Fruit fly (Drosophila melanogaster): Measurements from ENCODE around the gene hook.

Gene hook

DNA sequence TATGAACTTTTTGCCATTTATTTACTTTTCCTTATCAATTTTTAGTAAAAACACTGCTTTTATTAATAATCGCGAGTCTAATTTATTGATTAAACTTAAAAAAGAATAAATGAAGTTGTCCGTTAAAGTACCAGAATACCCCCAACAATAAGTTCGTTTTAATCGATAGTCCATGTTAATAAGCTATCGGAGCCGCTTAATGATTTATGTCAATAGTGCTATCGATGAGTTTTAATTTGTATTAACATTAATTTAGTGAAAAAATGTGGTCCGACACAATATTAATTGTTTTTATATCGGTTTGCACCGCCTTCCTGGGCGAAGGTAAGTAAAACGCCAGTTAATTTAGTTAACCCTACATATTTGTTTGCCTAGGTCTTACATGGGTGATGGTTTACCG, 15.6 kb upstream of the hook start, which contains the start of gene CG10470:
TSS of gene CG10470 (plus strand) at position 165 of the 400 bp plus-strand sequence.
- no peak for TF ChIP-seq Mnt (GFP tag; optimal IDR thresholded peaks at IDR 0.05)
- peak; percentile 71 for TF ChIP-seq bab1 (GFP tag; optimal IDR thresholded peaks at IDR 0.05)
- no peak for TF ChIP-seq CG7101 (tag; optimal IDR thresholded peaks at IDR 0.05)
- TF ChIP-seq CG1620 (GFP tag; optimal IDR thresholded peaks at IDR 0.05): no peak
- no peak for TF ChIP-seq pad (GFP tag; optimal IDR thresholded peaks at IDR 0.05)
- no peak for TF ChIP-seq CG7045 (GFP tag; optimal IDR thresholded peaks at IDR 0.05)
- TF ChIP-seq CG12768 (GFP tag; optimal IDR thresholded peaks at IDR 0.05): no peak
- no peak for TF ChIP-seq Clk (GFP tag; optimal IDR thresholded peaks at IDR 0.05)
- TF ChIP-seq toe (GFP tag; optimal IDR thresholded peaks at IDR 0.05): no peak
- no peak for TF ChIP-seq Hr96 (GFP tag; optimal IDR thresholded peaks at IDR 0.05)
- no peak for TF ChIP-seq tj (GFP tag; optimal IDR thresholded peaks at IDR 0.05)
- no peak for TF ChIP-seq CG11617 (GFP tag; optimal IDR thresholded peaks at IDR 0.05)
- no peak for TF ChIP-seq cnc (optimal IDR thresholded peaks at IDR 0.05)
- no peak for TF ChIP-seq CG5204 (GFP tag; optimal IDR thresholded peaks at IDR 0.05)
- peak; percentile 31 for TF ChIP-seq CG14711 (tag; optimal IDR thresholded peaks at IDR 0.05)

DNA sequence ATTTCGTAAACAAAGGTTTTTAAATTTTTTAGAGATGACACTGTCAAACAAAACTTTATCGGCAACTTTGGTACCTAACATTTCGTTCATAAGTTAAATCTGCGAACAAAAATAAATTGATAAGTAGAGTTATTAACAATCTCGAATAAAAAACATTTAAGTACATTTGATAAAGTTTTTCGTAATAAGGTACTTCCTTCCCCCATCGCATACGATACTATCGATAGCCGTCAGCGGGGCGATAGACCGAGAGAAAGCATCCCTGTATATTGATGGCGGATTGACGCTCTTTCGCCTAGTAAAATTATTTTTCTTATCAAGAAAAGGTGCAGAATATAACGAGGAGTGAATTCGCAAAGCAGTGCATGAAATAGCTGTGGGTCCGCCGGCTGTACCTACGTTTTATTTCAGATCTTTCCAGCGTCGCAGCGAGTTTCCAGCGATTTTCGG, 11.8 kb upstream of the hook start, which contains the start of the genes Ttc19 and Acn:
TSS of gene Ttc19 (minus strand) at position 38 of the 450 bp plus-strand sequence.
TSS of gene Acn (plus strand) at position 245 of the 450 bp plus-strand sequence.
- TF ChIP-seq Hr96 (GFP tag; optimal IDR thresholded peaks at IDR 0.05): peak; percentile 91
- peak; percentile 80 for TF ChIP-seq CG7045 (GFP tag; optimal IDR thresholded peaks at IDR 0.05)
- TF ChIP-seq Clk (GFP tag; optimal IDR thresholded peaks at IDR 0.05): peak; percentile 65
- TF ChIP-seq toe (GFP tag; optimal IDR thresholded peaks at IDR 0.05): peak; percentile 93
- TF ChIP-seq cnc (optimal IDR thresholded peaks at IDR 0.05): no peak
- peak; percentile 66 for TF ChIP-seq pad (GFP tag; optimal IDR thresholded peaks at IDR 0.05)
- TF ChIP-seq cic (GFP tag; optimal IDR thresholded peaks at IDR 0.05): peak; percentile 25
- TF ChIP-seq CG12768 (GFP tag; optimal IDR thresholded peaks at IDR 0.05): peak; percentile 84
- peak; percentile 79 for TF ChIP-seq CG14711 (tag; optimal IDR thresholded peaks at IDR 0.05)
- peak; percentile 83 for TF ChIP-seq ovo (GFP tag; optimal IDR thresholded peaks at IDR 0.05)
- peak; percentile 79 for TF ChIP-seq Mnt (GFP tag; optimal IDR thresholded peaks at IDR 0.05)
- TF ChIP-seq kay (GFP tag; ENCODE audit: borderline replicate concordance): no peak
- TF ChIP-seq bab1 (GFP tag; optimal IDR thresholded peaks at IDR 0.05): peak; percentile 89
- peak; percentile 84 for TF ChIP-seq Crg-1 (GFP tag; optimal IDR thresholded peaks at IDR 0.05)
- peak; percentile 66 for TF ChIP-seq tj (GFP tag; optimal IDR thresholded peaks at IDR 0.05)
- TF ChIP-seq CG33017 (tag; optimal IDR thresholded peaks at IDR 0.05): peak; percentile 75
- peak; percentile 89 for TF ChIP-seq CG7101 (tag; optimal IDR thresholded peaks at IDR 0.05)
- TF ChIP-seq CG11617 (GFP tag; optimal IDR thresholded peaks at IDR 0.05): peak; percentile 89
- TF ChIP-seq CG1620 (GFP tag; optimal IDR thresholded peaks at IDR 0.05): peak; percentile 88
- no peak for TF ChIP-seq CG5204 (GFP tag; optimal IDR thresholded peaks at IDR 0.05)

DNA sequence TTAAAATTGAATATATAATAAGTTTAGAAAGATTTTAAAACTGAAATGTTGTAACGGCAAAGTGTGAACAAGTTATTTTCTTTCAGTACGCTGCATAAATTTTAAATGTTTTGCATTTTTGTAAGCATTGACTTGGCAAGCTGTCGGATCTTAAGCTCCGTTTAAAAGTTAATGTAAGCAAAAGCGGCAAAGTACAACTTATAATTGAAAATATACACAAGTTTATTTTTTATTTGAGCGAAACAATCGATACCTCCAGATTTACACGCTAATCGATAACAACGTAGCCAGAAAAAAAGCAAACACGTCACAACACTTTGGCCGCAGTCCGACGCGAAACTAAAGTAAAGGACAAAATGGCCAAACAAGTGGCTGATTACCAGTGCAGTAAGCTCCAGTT, 8.3 kb upstream of the hook start, which contains the start of gene Catsup:
TSS of gene Catsup (plus strand) at position 273 of the 400 bp plus-strand sequence.
- TF ChIP-seq kay (GFP tag; ENCODE audit: borderline replicate concordance) (no peak), bab1 (GFP tag; optimal IDR thresholded peaks at IDR 0.05) (peak; percentile 2)

DNA sequence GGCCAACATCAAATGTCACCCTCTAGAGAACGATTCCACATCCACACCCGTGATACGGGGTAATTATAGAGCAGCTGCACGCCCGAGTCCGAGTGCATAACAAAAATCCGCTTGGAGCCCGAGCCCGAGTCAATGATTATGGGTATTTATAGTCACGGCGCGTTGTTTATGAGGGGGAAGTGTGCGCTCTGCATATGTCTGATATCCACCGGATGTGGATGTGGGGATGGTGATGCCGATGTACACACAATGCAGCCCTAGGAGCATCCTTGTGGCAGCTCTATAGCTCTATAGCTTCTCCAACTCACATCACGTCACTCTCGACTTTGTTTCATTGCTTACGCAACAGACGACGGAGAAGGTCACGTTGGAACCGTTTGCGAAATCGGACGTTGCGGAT, 4.2 kb upstream of the hook start:
- TF ChIP-seq Crg-1 (GFP tag; optimal IDR thresholded peaks at IDR 0.05): no peak
- TF ChIP-seq Clk (GFP tag; optimal IDR thresholded peaks at IDR 0.05): no peak
- no peak for TF ChIP-seq tj (GFP tag; optimal IDR thresholded peaks at IDR 0.05)
- TF ChIP-seq CG5204 (GFP tag; optimal IDR thresholded peaks at IDR 0.05): no peak
- no peak for TF ChIP-seq Hr96 (GFP tag; optimal IDR thresholded peaks at IDR 0.05)

DNA sequence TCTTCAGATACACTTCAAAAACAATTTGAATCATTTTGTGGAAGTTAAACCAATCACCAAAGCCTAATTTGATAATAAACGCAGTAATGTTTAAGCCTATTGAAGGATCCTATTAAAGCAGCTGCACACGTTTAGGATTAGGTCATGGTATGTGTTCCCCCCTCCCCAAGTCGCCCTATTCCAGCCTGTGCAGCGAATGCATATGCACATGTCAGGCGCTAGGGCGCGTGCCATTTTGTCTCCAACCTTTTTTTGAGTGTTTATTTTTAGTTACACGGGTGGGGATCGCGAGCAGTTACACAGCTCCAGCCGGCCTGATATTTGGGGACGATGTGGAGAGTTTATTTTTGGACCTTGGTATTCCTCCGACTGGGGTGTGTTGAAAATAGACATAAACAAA, 3.7 kb upstream of the hook start:
- TF ChIP-seq Clk (GFP tag; optimal IDR thresholded peaks at IDR 0.05): no peak
- TF ChIP-seq ovo (GFP tag; optimal IDR thresholded peaks at IDR 0.05): no peak
- no peak for TF ChIP-seq CG1620 (GFP tag; optimal IDR thresholded peaks at IDR 0.05)
- TF ChIP-seq tj (GFP tag; optimal IDR thresholded peaks at IDR 0.05): no peak
- no peak for TF ChIP-seq Hr96 (GFP tag; optimal IDR thresholded peaks at IDR 0.05)
- TF ChIP-seq CG12768 (GFP tag; optimal IDR thresholded peaks at IDR 0.05): no peak
- no peak for TF ChIP-seq CG5204 (GFP tag; optimal IDR thresholded peaks at IDR 0.05)
- TF ChIP-seq cic (GFP tag; optimal IDR thresholded peaks at IDR 0.05): no peak
- no peak for TF ChIP-seq pad (GFP tag; optimal IDR thresholded peaks at IDR 0.05)
- TF ChIP-seq CG14711 (tag; optimal IDR thresholded peaks at IDR 0.05): no peak
- no peak for TF ChIP-seq Crg-1 (GFP tag; optimal IDR thresholded peaks at IDR 0.05)
- TF ChIP-seq Mnt (GFP tag; optimal IDR thresholded peaks at IDR 0.05): no peak
- no peak for TF ChIP-seq bab1 (GFP tag; optimal IDR thresholded peaks at IDR 0.05)
- no peak for TF ChIP-seq kay (GFP tag; ENCODE audit: borderline replicate concordance)
- TF ChIP-seq toe (GFP tag; optimal IDR thresholded peaks at IDR 0.05): no peak
- no peak for TF ChIP-seq CG33017 (tag; optimal IDR thresholded peaks at IDR 0.05)
- TF ChIP-seq CG7101 (tag; optimal IDR thresholded peaks at IDR 0.05): no peak

DNA sequence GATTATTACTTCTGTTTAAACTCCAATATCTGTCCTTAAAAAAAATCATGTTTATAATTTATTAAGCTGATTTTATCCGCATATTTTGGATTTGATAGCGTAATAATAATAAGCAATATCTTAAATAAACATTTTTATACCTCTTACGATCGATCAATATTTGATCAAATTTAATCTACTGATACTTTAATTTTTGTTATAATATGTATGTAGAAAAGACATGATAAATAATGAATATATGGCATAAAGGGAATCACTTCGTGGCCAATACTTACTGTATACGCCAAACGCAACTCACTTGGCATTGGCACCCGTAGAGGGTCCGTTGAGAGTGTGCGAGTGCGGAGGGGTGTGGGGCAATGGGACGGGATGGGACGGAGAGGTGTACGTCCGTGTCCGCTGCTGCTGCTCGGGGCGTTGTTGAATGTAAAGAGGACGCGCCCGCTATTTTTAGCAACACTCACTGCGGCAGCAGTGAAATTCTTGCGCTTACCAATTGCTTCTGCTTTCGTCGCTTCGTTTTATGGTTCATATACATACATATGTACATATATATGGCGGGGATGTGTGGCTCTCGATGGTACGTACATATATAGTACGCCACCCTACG, 2.9 kb upstream of the hook start:
- TF ChIP-seq CG12768 (GFP tag; optimal IDR thresholded peaks at IDR 0.05): no peak
- no peak for TF ChIP-seq Hr96 (GFP tag; optimal IDR thresholded peaks at IDR 0.05)
- no peak for TF ChIP-seq Clk (GFP tag; optimal IDR thresholded peaks at IDR 0.05)
- no peak for TF ChIP-seq tj (GFP tag; optimal IDR thresholded peaks at IDR 0.05)
- TF ChIP-seq CG7045 (GFP tag; optimal IDR thresholded peaks at IDR 0.05): no peak
- TF ChIP-seq CG11617 (GFP tag; optimal IDR thresholded peaks at IDR 0.05): no peak
- TF ChIP-seq cnc (optimal IDR thresholded peaks at IDR 0.05): no peak
- no peak for TF ChIP-seq CG7101 (tag; optimal IDR thresholded peaks at IDR 0.05)
- no peak for TF ChIP-seq CG14711 (tag; optimal IDR thresholded peaks at IDR 0.05)
- no peak for TF ChIP-seq CG5204 (GFP tag; optimal IDR thresholded peaks at IDR 0.05)
- no peak for TF ChIP-seq Mnt (GFP tag; optimal IDR thresholded peaks at IDR 0.05)
- TF ChIP-seq Crg-1 (GFP tag; optimal IDR thresholded peaks at IDR 0.05): no peak
